Worm (Caenorhabditis elegans): ENCODE data around the gene ant-1.1.

DNA sequence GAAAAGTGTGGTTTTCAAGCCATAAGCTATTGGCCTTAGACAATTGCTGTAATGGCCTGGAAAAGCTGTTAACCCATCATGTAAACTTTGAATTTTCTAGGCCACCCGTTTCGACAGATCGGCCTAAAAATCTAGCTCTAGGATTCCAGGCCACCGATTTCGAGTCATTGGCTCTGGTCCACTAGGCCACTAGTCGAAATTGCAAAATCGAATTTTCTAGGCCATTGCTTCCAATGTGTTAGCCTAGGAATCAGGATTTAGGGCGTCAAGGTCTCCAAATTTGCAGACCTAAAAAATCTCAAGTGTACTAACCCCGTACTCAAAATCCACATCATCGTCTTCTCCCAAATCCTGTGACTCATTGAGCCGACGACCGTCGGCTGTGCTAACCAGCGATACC, 47.8 kb downstream of the ant-1.1 start:
- no peak for TF ChIP-seq egl-27 (tag; optimal IDR thresholded peaks at IDR 0.05)
- TF ChIP-seq lin-15B (tag; optimal IDR thresholded peaks at IDR 0.05), result no peak
- TF ChIP-seq nhr-12 (tag; optimal IDR thresholded peaks at IDR 0.05), result no peak
- TF ChIP-seq nhr-11 (tag; optimal IDR thresholded peaks at IDR 0.05), result no peak
- TF ChIP-seq ztf-11 (tag; optimal IDR thresholded peaks at IDR 0.05), result no peak
- TF ChIP-seq nhr-237 (tag; optimal IDR thresholded peaks at IDR 0.05), result no peak
- TF ChIP-seq ama-1 (optimal IDR thresholded peaks at IDR 0.05), result no peak
- no peak for TF ChIP-seq unc-39 (tag; optimal IDR thresholded peaks at IDR 0.05)
- no peak for TF ChIP-seq elt-1 (tag; optimal IDR thresholded peaks at IDR 0.05)
- no peak for TF ChIP-seq ceh-82 (tag; optimal IDR thresholded peaks at IDR 0.05)
- TF ChIP-seq nhr-28 (tag; optimal IDR thresholded peaks at IDR 0.05), result no peak
- no peak for TF ChIP-seq lin-39 (tag; optimal IDR thresholded peaks at IDR 0.05)
- TF ChIP-seq mdl-1 (tag; optimal IDR thresholded peaks at IDR 0.05), result no peak
